Comparison of ENCODE assay signal across 5 worm cellular contexts in the genomic region with DNA sequence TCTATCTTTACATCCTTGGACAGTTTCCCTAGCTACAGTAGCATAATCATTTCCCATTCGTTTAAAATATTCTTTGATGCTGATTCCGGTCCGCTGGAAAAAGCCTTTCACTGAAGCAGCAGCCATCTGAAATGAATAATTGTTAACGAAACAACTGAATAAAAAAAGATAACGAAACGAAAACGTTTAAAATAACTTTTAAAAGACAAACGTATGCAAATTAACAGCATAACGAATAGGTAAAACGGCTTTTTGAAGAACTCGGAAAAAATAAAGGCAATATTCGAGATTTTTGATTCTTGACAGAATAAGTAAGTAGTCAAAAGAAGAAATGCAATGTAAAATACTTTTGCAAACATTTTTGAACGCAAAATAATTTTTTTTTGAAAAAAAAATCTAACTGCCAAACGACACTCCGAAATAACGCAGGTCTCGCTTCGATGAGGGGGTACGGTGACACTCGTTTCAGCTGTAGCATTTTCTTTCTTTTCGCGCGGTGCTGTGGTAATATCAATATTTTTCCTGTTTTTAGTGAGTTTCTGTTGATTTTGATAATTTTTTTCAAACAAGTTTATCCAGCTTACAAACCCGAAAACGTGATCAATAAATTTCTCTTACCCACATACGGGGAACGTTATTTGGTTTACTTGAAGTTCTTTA.
TF ChIP-seq lines count a peak whose summit lies in the region.

A gene (minus strand): TSS at position 126 of the 660 bp plus-strand sequence.
A gene (plus strand): TSS at position 488 of the 660 bp plus-strand sequence.

TF ChIP-seq in whole organism, L1 larva, 84 proteins besides CTCF, POLR2A, EP300 and RAD21 (continues in another document):
- TF ChIP-seq skn-1 (tag; optimal IDR thresholded peaks at IDR 0.05; lab: Kevin White, UChicago): peak; percentile 89
- peak; percentile 84 to 91 for TF ChIP-seq lin-35 (GFP tag; optimal IDR thresholded peaks at IDR 0.05; lab: Kevin White, UChicago)
- TF ChIP-seq efl-3 (GFP tag; optimal IDR thresholded peaks at IDR 0.05; lab: Kevin White, UChicago): no peak
- no peak for TF ChIP-seq ceh-8 (GFP tag; optimal IDR thresholded peaks at IDR 0.05; lab: Kevin White, UChicago)
- peak; percentile 94 for TF ChIP-seq C16A3.4 (tag; optimal IDR thresholded peaks at IDR 0.05; lab: Kevin White, UChicago)
- peak; percentile 49 for TF ChIP-seq F16B12.6 (tag; optimal IDR thresholded peaks at IDR 0.05; lab: Kevin White, UChicago)
- TF ChIP-seq snu-23 (GFP tag; optimal IDR thresholded peaks at IDR 0.05; lab: Kevin White, UChicago): peak; percentile 86
- TF ChIP-seq ets-5 (GFP tag; IDR thresholded peaks at IDR 0.05; lab: Robert Waterston, UW): no peak
- TF ChIP-seq ceh-88 (GFP tag; IDR thresholded peaks at IDR 0.05; lab: Robert Waterston, UW): peak; percentile 7; the same call in 1 of the 2 replicates
- no peak for TF ChIP-seq unc-30 (tag; optimal IDR thresholded peaks at IDR 0.05; lab: Kevin White, UChicago)
- no peak for TF ChIP-seq nhr-12 (tag; optimal IDR thresholded peaks at IDR 0.05; lab: Kevin White, UChicago)
- no peak for TF ChIP-seq sptf-1 (tag; optimal IDR thresholded peaks at IDR 0.05; lab: Kevin White, UChicago)
- no peak for TF ChIP-seq vab-15 (tag; optimal IDR thresholded peaks at IDR 0.05; lab: Kevin White, UChicago)
- peak; percentile 66 for TF ChIP-seq jun-1 (tag; optimal IDR thresholded peaks at IDR 0.05; lab: Kevin White, UChicago)
- TF ChIP-seq sup-37 (GFP tag; optimal IDR thresholded peaks at IDR 0.05; lab: Kevin White, UChicago): no peak
- peak; percentile 34 for TF ChIP-seq nhr-11 (tag; optimal IDR thresholded peaks at IDR 0.05; lab: Kevin White, UChicago)
- peak; percentile 31 for TF ChIP-seq nhr-237 (tag; optimal IDR thresholded peaks at IDR 0.05; lab: Kevin White, UChicago)

TF ChIP-seq in whole organism, L3 larva, 47 proteins besides CTCF, POLR2A, EP300 and RAD21 (continues in another document):
- TF ChIP-seq ama-1 (optimal IDR thresholded peaks at IDR 0.05; lab: Kevin White, UChicago): peak; percentile 51
- peak; percentile 14 for TF ChIP-seq nhr-43 (tag; optimal IDR thresholded peaks at IDR 0.05; lab: Kevin White, UChicago; ENCODE audit: poor library complexity, severe bottlenecking)
- TF ChIP-seq nhr-76 (tag; optimal IDR thresholded peaks at IDR 0.05; lab: Kevin White, UChicago): no peak
- no peak for TF ChIP-seq jun-1 (tag; optimal IDR thresholded peaks at IDR 0.05; lab: Kevin White, UChicago)
- no peak for TF ChIP-seq pqm-1 (tag; optimal IDR thresholded peaks at IDR 0.05; lab: Kevin White, UChicago)
- peak; percentile 50 for TF ChIP-seq elt-2 (tag; optimal IDR thresholded peaks at IDR 0.05; lab: Kevin White, UChicago)
- peak; percentile 93 for TF ChIP-seq pha-4 (tag; optimal IDR thresholded peaks at IDR 0.05; lab: Kevin White, UChicago)
- TF ChIP-seq nhr-237 (tag; optimal IDR thresholded peaks at IDR 0.05; lab: Kevin White, UChicago): no peak
- TF ChIP-seq nhr-12 (tag; optimal IDR thresholded peaks at IDR 0.05; lab: Kevin White, UChicago): no peak
- TF ChIP-seq ceh-9 (tag; optimal IDR thresholded peaks at IDR 0.05; lab: Kevin White, UChicago): no peak
- TF ChIP-seq fkh-2 (tag; optimal IDR thresholded peaks at IDR 0.05; lab: Kevin White, UChicago): no peak
- no peak for TF ChIP-seq zag-1 (tag; optimal IDR thresholded peaks at IDR 0.05; lab: Kevin White, UChicago)
- TF ChIP-seq mdl-1 (tag; optimal IDR thresholded peaks at IDR 0.05; lab: Kevin White, UChicago): no peak
- TF ChIP-seq elt-1 (tag; optimal IDR thresholded peaks at IDR 0.05; lab: Kevin White, UChicago): peak; percentile 45
- TF ChIP-seq R02D3.7 (tag; optimal IDR thresholded peaks at IDR 0.05; lab: Kevin White, UChicago): peak; percentile 41
- no peak for TF ChIP-seq nhr-23 (tag; optimal IDR thresholded peaks at IDR 0.05; lab: Kevin White, UChicago)
- peak; percentile 90 for TF ChIP-seq egl-5 (tag; optimal IDR thresholded peaks at IDR 0.05; lab: Kevin White, UChicago)

TF ChIP-seq in whole organism, early embryonic, 17 proteins besides CTCF, POLR2A, EP300 and RAD21:
- TF ChIP-seq tbx-37 (GFP tag; conservative IDR thresholded peaks at IDR 0.05; lab: Robert Waterston, UW) (no peak), hmbx-1 (tag; optimal IDR thresholded peaks at IDR 0.05; lab: Kevin White, UChicago) (no peak), hmg-4 (GFP tag; optimal IDR thresholded peaks at IDR 0.05; lab: Kevin White, UChicago) (no peak), ceh-13 (GFP tag; optimal IDR thresholded peaks at IDR 0.05; lab: Kevin White, UChicago) (no peak), tbx-11 (GFP tag; IDR thresholded peaks at IDR 0.05; lab: Robert Waterston, UW) (no peak), scrt-1 (GFP tag; IDR thresholded peaks at IDR 0.05; lab: Robert Waterston, UW) (no peak), ceh-36 (tag; optimal IDR thresholded peaks at IDR 0.05; lab: Kevin White, UChicago) (no peak), F13C5.2 (tag; optimal IDR thresholded peaks at IDR 0.05; lab: Kevin White, UChicago) (peak; percentile 15), B0310.2 (tag; optimal IDR thresholded peaks at IDR 0.05; lab: Kevin White, UChicago) (no peak), sea-1 (GFP tag; conservative IDR thresholded peaks at IDR 0.05; lab: Robert Waterston, UW) (no peak), ama-1 (optimal IDR thresholded peaks at IDR 0.05; lab: Kevin White, UChicago) (no peak), pes-1 (GFP tag; IDR thresholded peaks at IDR 0.05; lab: Robert Waterston, UW) (0 out of 2 replicates have a peak, but pooled peaks have one; percentile 31), flt-1 (GFP tag; IDR thresholded peaks at IDR 0.05; lab: Robert Waterston, UW) (no peak), tra-4 (tag; optimal IDR thresholded peaks at IDR 0.05; lab: Kevin White, UChicago) (no peak)

TF ChIP-seq in whole organism, midembryonic, 9 proteins besides CTCF, POLR2A, EP300 and RAD21:
- TF ChIP-seq flt-1 (GFP tag; IDR thresholded peaks at IDR 0.05; lab: Robert Waterston, UW): no peak
- peak; percentile 9 for TF ChIP-seq cog-1 (tag; optimal IDR thresholded peaks at IDR 0.05; lab: Kevin White, UChicago)
- no peak for TF ChIP-seq ref-1 (GFP tag; conservative IDR thresholded peaks at IDR 0.05; lab: Robert Waterston, UW)

TF ChIP-seq in whole organism, young adult, 124 proteins besides CTCF, POLR2A, EP300 and RAD21 (continues in another document):
- peak; percentile 82 for TF ChIP-seq efl-1 (GFP tag; optimal IDR thresholded peaks at IDR 0.05; lab: Kevin White, UChicago)
- TF ChIP-seq tlf-1 (GFP tag; optimal IDR thresholded peaks at IDR 0.05; lab: Kevin White, UChicago): peak; percentile 40
- TF ChIP-seq pbrm-1 (GFP tag; IDR thresholded peaks at IDR 0.05; lab: Robert Waterston, UW): peak; percentile 47; the same call in 1 of the 2 replicates
- TF ChIP-seq snpc-3.4 (tag; optimal IDR thresholded peaks at IDR 0.05; lab: Kevin White, UChicago): peak; percentile 67
- TF ChIP-seq madf-6 (GFP tag; IDR thresholded peaks at IDR 0.05; lab: Robert Waterston, UW): peak; percentile 88
- peak; percentile 99 for TF ChIP-seq attf-3 (GFP tag; conservative IDR thresholded peaks at IDR 0.05; lab: Robert Waterston, UW)
- TF ChIP-seq F23B12.7 (tag; optimal IDR thresholded peaks at IDR 0.05; lab: Kevin White, UChicago; ENCODE audit: insufficient read depth): peak; percentile 66
- no peak for TF ChIP-seq snpc-4 (GFP tag; optimal IDR thresholded peaks at IDR 0.05; lab: Kevin White, UChicago)
- TF ChIP-seq snpc-4 (tag; optimal IDR thresholded peaks at IDR 0.05; lab: Kevin White, UChicago): peak; percentile 31 to 66 (median 38)
- peak; percentile 67 for TF ChIP-seq madf-8 (GFP tag; conservative IDR thresholded peaks at IDR 0.05; lab: Robert Waterston, UW)
- no peak for TF ChIP-seq B0336.3 (GFP tag; IDR thresholded peaks at IDR 0.05; lab: Robert Waterston, UW)
- peak; percentile 60 for TF ChIP-seq tbp1 (GFP tag; optimal IDR thresholded peaks at IDR 0.05; lab: Kevin White, UChicago)
- peak; percentile 20; the same call in 1 of the 2 replicates for TF ChIP-seq rcor-1 (GFP tag; IDR thresholded peaks at IDR 0.05; lab: Robert Waterston, UW)
- peak; percentile 77 for TF ChIP-seq lin-54 (GFP tag; optimal IDR thresholded peaks at IDR 0.05; lab: Kevin White, UChicago)
- TF ChIP-seq nhr-179 (tag; optimal IDR thresholded peaks at IDR 0.05; lab: Kevin White, UChicago): no peak
- peak; percentile 36; the same call in 1 of the 2 replicates for TF ChIP-seq nfyb-1 (GFP tag; IDR thresholded peaks at IDR 0.05; lab: Robert Waterston, UW)
- TF ChIP-seq B0035.1 (tag; optimal IDR thresholded peaks at IDR 0.05; lab: Kevin White, UChicago): no peak
- TF ChIP-seq ccch-3 (GFP tag; optimal IDR thresholded peaks at IDR 0.05; lab: Kevin White, UChicago): no peak
- no peak for TF ChIP-seq gei-17 (GFP tag; optimal IDR thresholded peaks at IDR 0.05; lab: Kevin White, UChicago)
- peak; percentile 64 for TF ChIP-seq mcd-1 (GFP tag; IDR thresholded peaks at IDR 0.05; lab: Robert Waterston, UW)
- TF ChIP-seq F22D6.2 (tag; optimal IDR thresholded peaks at IDR 0.05; lab: Kevin White, UChicago): no peak
- peak; percentile 9 for TF ChIP-seq snpc-1.1 (tag; optimal IDR thresholded peaks at IDR 0.05; lab: Kevin White, UChicago; ENCODE audit: insufficient read depth)
- TF ChIP-seq attf-5 (GFP tag; optimal IDR thresholded peaks at IDR 0.05; lab: Kevin White, UChicago): peak; percentile 88
- peak; percentile 58 for TF ChIP-seq D2030.7 (GFP tag; IDR thresholded peaks at IDR 0.05; lab: Robert Waterston, UW)
- TF ChIP-seq hmg-1.2 (GFP tag; IDR thresholded peaks at IDR 0.05; lab: Robert Waterston, UW): peak; percentile 58
- TF ChIP-seq ZK185.1 (tag; optimal IDR thresholded peaks at IDR 0.05; lab: Kevin White, UChicago; ENCODE audit: poor library complexity, severe bottlenecking): peak; percentile 44
- TF ChIP-seq cebp-1 (GFP tag; IDR thresholded peaks at IDR 0.05; lab: Robert Waterston, UW): no peak
- peak; percentile 52 for TF ChIP-seq cebp-1 (tag; optimal IDR thresholded peaks at IDR 0.05; lab: Kevin White, UChicago)
- no peak for TF ChIP-seq let-607 (tag; optimal IDR thresholded peaks at IDR 0.05; lab: Kevin White, UChicago)
- peak; percentile 72 for TF ChIP-seq dpl-1 (GFP tag; optimal IDR thresholded peaks at IDR 0.05; lab: Kevin White, UChicago)
- TF ChIP-seq hsf-1 (GFP tag; IDR thresholded peaks at IDR 0.05; lab: Robert Waterston, UW): 0 out of 2 replicates have a peak, but pooled peaks have one; percentile 55
- TF ChIP-seq F57A8.1 (GFP tag; optimal IDR thresholded peaks at IDR 0.05; lab: Kevin White, UChicago): no peak
- TF ChIP-seq B0261.1 (tag; optimal IDR thresholded peaks at IDR 0.05; lab: Kevin White, UChicago): no peak
- peak; percentile 79 for TF ChIP-seq dox-1 (GFP tag; IDR thresholded peaks at IDR 0.05; lab: Robert Waterston, UW)
- TF ChIP-seq Y95B8A.8 (GFP tag; IDR thresholded peaks at IDR 0.05; lab: Robert Waterston, UW): peak; percentile 79
- TF ChIP-seq ceh-27 (GFP tag; optimal IDR thresholded peaks at IDR 0.05; lab: Kevin White, UChicago): peak; percentile 39
- TF ChIP-seq xnd-1 (tag; optimal IDR thresholded peaks at IDR 0.05; lab: Kevin White, UChicago): peak; percentile 40
- TF ChIP-seq egrh-3 (GFP tag; IDR thresholded peaks at IDR 0.05; lab: Robert Waterston, UW): no peak
